Worm (Caenorhabditis elegans) whole organism, L4 larva: ENCODE data around the gene F40C5.2.
A peak's percentile ranks its signal among the peaks of the same experiment; 100 is the strongest.

ENCODE experiments used
- F44E2.7 ChIP-seq: fragments of 200-800 bp; sonication (Bioruptor generic); IDR thresholded peaks from 2 replicates; pipeline ENCODE4 v2.1.2; 2022; ENCODE audit warnings: missing genetic modification characterization, missing compliant biosample characterization
- F49E8.2 ChIP-seq: sonication (generic microtip); optimal IDR thresholded peaks from 2 replicates; lab custom pipeline; 2016; ENCODE audit warnings: missing compliant biosample characterization, mild to moderate bottlenecking, missing genetic modification characterization, borderline replicate concordance
- R02D3.7 ChIP-seq: fragments of 150-350 bp; sonication (generic microtip); optimal IDR thresholded peaks from 3 replicates; lab custom pipeline; 2014; ENCODE audit warnings: missing biosample characterization, missing genetic modification characterization
- T20F7.1 ChIP-seq: fragments of 200-800 bp; sonication (Bioruptor generic); optimal IDR thresholded peaks from 2 replicates; lab custom pipeline; 2018; ENCODE audit warnings: mild to moderate bottlenecking, missing genetic modification characterization, missing compliant biosample characterization
- T26A8.4 ChIP-seq: fragments of 200-800 bp; sonication (Bioruptor generic); IDR thresholded peaks from 2 replicates; pipeline ENCODE4 v1.3.6; 2022; ENCODE audit warnings: missing genetic modification characterization, missing compliant biosample characterization
- Y105C5A.15 ChIP-seq: fragments of 200-800 bp; sonication (Bioruptor generic); IDR thresholded peaks from 2 replicates; pipeline ENCODE4 v1.3.6; 2022; ENCODE audit warnings: missing genetic modification characterization, missing compliant biosample characterization
- Y48G9A.11 ChIP-seq: fragments of 200-800 bp; sonication (Bioruptor generic); IDR thresholded peaks from 2 replicates; pipeline ENCODE4 v1.3.6; 2022; ENCODE audit warnings: missing genetic modification reagents, missing genetic modification characterization, missing compliant biosample characterization
- Y75B8A.6 ChIP-seq: fragments of 200-800 bp; sonication (Bioruptor generic); IDR thresholded peaks from 2 replicates; pipeline ENCODE4 v1.3.6; 2022; ENCODE audit warnings: missing genetic modification reagents, missing genetic modification characterization, missing compliant biosample characterization
- ZK337.2 ChIP-seq: fragments of 200-800 bp; sonication (Bioruptor generic); IDR thresholded peaks from 2 replicates; pipeline ENCODE4 v1.3.6; 2022; ENCODE audit warnings: missing genetic modification reagents, missing genetic modification characterization, missing compliant biosample characterization
- ama-1 ChIP-seq: fragments of 150-350 bp; optimal IDR thresholded peaks from 2 replicates; lab custom pipeline; 2014; ENCODE audit warnings: inconsistent platforms, mixed read lengths
- ceh-20 ChIP-seq: fragments of 200-800 bp; sonication (Bioruptor generic); IDR thresholded peaks from 2 replicates; pipeline ENCODE4 v1.3.6; 2022; ENCODE audit warnings: missing genetic modification reagents, missing genetic modification characterization, missing compliant biosample characterization
- ceh-32 ChIP-seq: sonication (generic microtip); optimal IDR thresholded peaks from 2 replicates; lab custom pipeline; 2016; ENCODE audit warnings: mild to moderate bottlenecking, missing genetic modification characterization, missing compliant biosample characterization; ENCODE audit not compliant: poor library complexity
- ceh-44 ChIP-seq: fragments of 200-800 bp; sonication (Bioruptor generic); IDR thresholded peaks from 2 replicates; pipeline ENCODE4 v1.3.6; 2022; ENCODE audit warnings: missing genetic modification reagents, missing genetic modification characterization, missing compliant biosample characterization
- ceh-82 ChIP-seq: sonication (generic microtip); optimal IDR thresholded peaks from 2 replicates; lab custom pipeline; 2017; ENCODE audit warnings: missing biosample characterization, missing genetic modification characterization
- cey-2 ChIP-seq: sonication (generic microtip); optimal IDR thresholded peaks from 3 replicates; lab custom pipeline; 2017; ENCODE audit warnings: missing genetic modification characterization, mild to moderate bottlenecking, missing compliant biosample characterization, antibody characterized with exemption, borderline replicate concordance; ENCODE audit not compliant: insufficient read depth
- ctbp-1 ChIP-seq: fragments of 200-800 bp; sonication (Bioruptor generic); IDR thresholded peaks from 2 replicates; pipeline ENCODE4 v1.3.6; 2022; ENCODE audit warnings: missing genetic modification reagents, missing genetic modification characterization, missing compliant biosample characterization
- daf-12 ChIP-seq: fragments of 150-350 bp; optimal IDR thresholded peaks from 2 replicates; lab custom pipeline; 2014; ENCODE audit warnings: missing biosample characterization, missing genetic modification reagents, missing genetic modification characterization
- daf-19 ChIP-seq: fragments of 200-800 bp; sonication (Bioruptor generic); conservative IDR thresholded peaks from 2 replicates; pipeline ENCODE4 v1.3.6; 2022; ENCODE audit warnings: missing genetic modification characterization, missing compliant biosample characterization
- dmd-8 ChIP-seq: fragments of 200-800 bp; sonication (Bioruptor generic); IDR thresholded peaks from 2 replicates; pipeline ENCODE4 v1.3.6; 2022; ENCODE audit warnings: missing genetic modification characterization, missing compliant biosample characterization
- duxl-1 ChIP-seq: sonication (generic microtip); optimal IDR thresholded peaks from 2 replicates; lab custom pipeline; 2016; ENCODE audit warnings: mild to moderate bottlenecking, missing genetic modification characterization, moderate library complexity, missing compliant biosample characterization; ENCODE audit not compliant: poor library complexity
- egl-43 ChIP-seq: fragments of 200-800 bp; sonication (Bioruptor generic); IDR thresholded peaks from 2 replicates; pipeline ENCODE4 v1.3.6; 2022; ENCODE audit warnings: missing genetic modification reagents, missing genetic modification characterization, missing compliant biosample characterization
- fos-1 ChIP-seq: fragments of 150-350 bp; optimal IDR thresholded peaks from 2 replicates; lab custom pipeline; 2014; ENCODE audit warnings: missing biosample characterization, missing genetic modification characterization
- gei-8 ChIP-seq: fragments of 200-800 bp; sonication (Bioruptor generic); optimal IDR thresholded peaks from 2 replicates; lab custom pipeline; 2018; ENCODE audit warnings: mild to moderate bottlenecking, missing genetic modification characterization, missing compliant biosample characterization
- lim-7 ChIP-seq: fragments of 200-800 bp; sonication (Bioruptor generic); IDR thresholded peaks from 2 replicates; pipeline ENCODE4 v1.3.6; 2022; ENCODE audit warnings: missing genetic modification characterization, missing compliant biosample characterization
- lin-1 ChIP-seq: fragments of 200-800 bp; sonication (Bioruptor generic); IDR thresholded peaks from 2 replicates; pipeline ENCODE4 v1.3.6; 2022; ENCODE audit warnings: missing genetic modification reagents, missing genetic modification characterization, missing compliant biosample characterization
- lin-39 ChIP-seq: fragments of 150-350 bp; optimal IDR thresholded peaks from 2 replicates; lab custom pipeline; 2014; ENCODE audit warnings: missing biosample characterization, missing genetic modification reagents, missing genetic modification characterization
- lir-3 ChIP-seq: sonication (generic microtip); optimal IDR thresholded peaks from 2 replicates; lab custom pipeline; 2016; ENCODE audit warnings: mild to moderate bottlenecking, missing genetic modification characterization, missing compliant biosample characterization
- madf-5 ChIP-seq, 2 experiments: fragments of 200-800 bp; sonication (Bioruptor generic); IDR thresholded peaks; 2 replicates each; pipeline ENCODE4 v1.3.6; 2022; ENCODE audit warnings: missing compliant biosample characterization in 2 of 2, missing genetic modification characterization in 2 of 2
- madf-9 ChIP-seq: fragments of 200-800 bp; sonication (Bioruptor generic); conservative IDR thresholded peaks from 2 replicates; pipeline ENCODE4 v1.3.6; 2022; ENCODE audit warnings: missing genetic modification reagents, missing genetic modification characterization, missing compliant biosample characterization
- mdl-1 ChIP-seq, 2 experiments: fragments of 150-350 bp in 1 of 2; sonication (generic microtip) in 1 of 2; optimal IDR thresholded peaks; 2 replicates each; lab custom pipeline; 2014 to 2017; ENCODE audit warnings: missing biosample characterization in 2 of 2, missing genetic modification characterization in 2 of 2
- mdt-29 ChIP-seq: fragments of 200-800 bp; sonication (Bioruptor generic); IDR thresholded peaks from 2 replicates; pipeline ENCODE4 v1.3.6; 2022; ENCODE audit warnings: missing genetic modification reagents, missing genetic modification characterization, missing compliant biosample characterization
- mep-1 ChIP-seq: fragments of 150-350 bp; sonication (generic microtip); optimal IDR thresholded peaks from 3 replicates; lab custom pipeline; 2014; ENCODE audit warnings: missing biosample characterization, missing genetic modification characterization
- mes-2 ChIP-seq: sonication (generic microtip); optimal IDR thresholded peaks from 2 replicates; lab custom pipeline; 2016; ENCODE audit warnings: missing genotype, mild to moderate bottlenecking, missing genetic modification characterization, missing compliant biosample characterization; ENCODE audit not compliant: poor library complexity, severe bottlenecking
- mxl-2 ChIP-seq: fragments of 200-800 bp; sonication (Bioruptor generic); conservative IDR thresholded peaks from 2 replicates; pipeline ENCODE4 v1.3.6; 2022; ENCODE audit warnings: missing genetic modification reagents, missing genetic modification characterization, missing compliant biosample characterization
- nhr-10 ChIP-seq: fragments of 150-350 bp; optimal IDR thresholded peaks from 2 replicates; lab custom pipeline; 2014; ENCODE audit warnings: missing biosample characterization, missing genetic modification characterization
- nhr-102 ChIP-seq: sonication (generic microtip); optimal IDR thresholded peaks from 2 replicates; lab custom pipeline; 2016; ENCODE audit warnings: mild to moderate bottlenecking, missing genetic modification characterization, moderate library complexity, missing compliant biosample characterization
- nhr-11 ChIP-seq: fragments of 150-350 bp; optimal IDR thresholded peaks from 2 replicates; lab custom pipeline; 2014; ENCODE audit warnings: missing biosample characterization, missing genetic modification characterization
- nhr-111 ChIP-seq: fragments of 200-800 bp; sonication (Bioruptor generic); optimal IDR thresholded peaks from 2 replicates; lab custom pipeline; 2018; ENCODE audit warnings: mild to moderate bottlenecking, missing genetic modification characterization, missing compliant biosample characterization
- nhr-237 ChIP-seq: sonication (generic microtip); optimal IDR thresholded peaks from 2 replicates; lab custom pipeline; 2017; ENCODE audit warnings: missing biosample characterization, missing genetic modification characterization
- nhr-28 ChIP-seq: fragments of 150-350 bp; optimal IDR thresholded peaks from 2 replicates; lab custom pipeline; 2014; ENCODE audit warnings: missing biosample characterization, missing genetic modification characterization
- nhr-77 ChIP-seq: fragments of 150-350 bp; optimal IDR thresholded peaks from 2 replicates; lab custom pipeline; 2014; ENCODE audit warnings: missing biosample characterization, missing genetic modification characterization
- php-3 ChIP-seq: fragments of 200-800 bp; sonication (Bioruptor generic); IDR thresholded peaks from 2 replicates; pipeline ENCODE4 v1.3.6; 2022; ENCODE audit warnings: missing genetic modification reagents, missing genetic modification characterization, missing compliant biosample characterization
- rbr-2 ChIP-seq: sonication (generic microtip); optimal IDR thresholded peaks from 2 replicates; lab custom pipeline; 2016; ENCODE audit warnings: missing genotype, missing genetic modification characterization, missing compliant biosample characterization
- skn-1 ChIP-seq: fragments of 150-350 bp; optimal IDR thresholded peaks from 2 replicates; lab custom pipeline; 2014; ENCODE audit warnings: missing biosample characterization, missing genetic modification characterization
- snpc-4 ChIP-seq: fragments of 150-350 bp; optimal IDR thresholded peaks from 2 replicates; lab custom pipeline; 2014; ENCODE audit warnings: missing biosample characterization, missing genetic modification characterization
- tag-97 ChIP-seq: fragments of 200-800 bp; sonication (Bioruptor generic); IDR thresholded peaks from 2 replicates; pipeline ENCODE4 v1.3.6; 2022; ENCODE audit warnings: missing genetic modification characterization, missing compliant biosample characterization
- tra-1 ChIP-seq: fragments of 200-800 bp; sonication (Bioruptor generic); IDR thresholded peaks from 2 replicates; pipeline ENCODE4 v1.3.6; 2022; ENCODE audit warnings: missing genetic modification reagents, missing genetic modification characterization, missing compliant biosample characterization
- unc-39 ChIP-seq: sonication (generic microtip); optimal IDR thresholded peaks from 2 replicates; lab custom pipeline; 2017; ENCODE audit warnings: missing biosample characterization, missing genetic modification characterization
- vab-7 ChIP-seq: fragments of 200-800 bp; sonication (Bioruptor generic); IDR thresholded peaks from 2 replicates; pipeline ENCODE4 v1.3.6; 2022; ENCODE audit warnings: missing genetic modification reagents, missing genetic modification characterization, missing compliant biosample characterization
- zfp-2 ChIP-seq: sonication (generic microtip); optimal IDR thresholded peaks from 2 replicates; lab custom pipeline; 2016; ENCODE audit warnings: mild to moderate bottlenecking, missing genetic modification characterization, missing compliant biosample characterization
- ztf-11 ChIP-seq: fragments of 150-350 bp; optimal IDR thresholded peaks from 2 replicates; lab custom pipeline; 2014; ENCODE audit warnings: missing biosample characterization, missing genetic modification characterization
- ztf-7 ChIP-seq: fragments of 150-350 bp; optimal IDR thresholded peaks from 2 replicates; lab custom pipeline; 2014; ENCODE audit warnings: missing biosample characterization, missing genetic modification characterization

The F40C5.2 gene

ce11 chrV:3588223-3588622 is 17.4 kb downstream of the F40C5.2 start (continued):
- no peak for TF ChIP-seq madf-9 (GFP tag; lab: Robert Waterston, UW)
- TF ChIP-seq dmd-8 (GFP tag; lab: Robert Waterston, UW), result peak; percentile 84
- TF ChIP-seq mdt-29, result no peak
- no peak for TF ChIP-seq R02D3.7
- TF ChIP-seq ceh-44 (GFP tag; lab: Robert Waterston, UW), result 0 out of 2 replicates have a peak, but pooled peaks have one; percentile 7
- no peak for TF ChIP-seq snpc-4 (tag; lab: Kevin White, UChicago)
- no peak for TF ChIP-seq zfp-2 (tag; lab: Kevin White, UChicago)
- TF ChIP-seq egl-43, result peak; percentile 81
- TF ChIP-seq unc-39 (tag; lab: Kevin White, UChicago), result no peak
- TF ChIP-seq tra-1 (GFP tag; lab: Robert Waterston, UW), result peak; percentile 55; the same call in 1 of the 2 replicates
- TF ChIP-seq mdl-1 (tag; optimal IDR thresholded peaks at IDR 0.05; lab: Kevin White, UChicago), result no peak
- no peak for TF ChIP-seq fos-1 (tag; lab: Kevin White, UChicago)
- TF ChIP-seq T26A8.4 (GFP tag; lab: Robert Waterston, UW), result peak; percentile 63
- TF ChIP-seq F49E8.2 (tag; lab: Kevin White, UChicago), result no peak
- TF ChIP-seq nhr-237 (tag; lab: Kevin White, UChicago), result no peak
- TF ChIP-seq mes-2 (tag; lab: Kevin White, UChicago), result peak; percentile 35
- no peak for TF ChIP-seq ZK337.2
- no peak for TF ChIP-seq rbr-2 (tag; lab: Kevin White, UChicago)
- no peak for TF ChIP-seq Y75B8A.6 (GFP tag; lab: Robert Waterston, UW)
- TF ChIP-seq lin-39 (tag; lab: Kevin White, UChicago), result no peak
- peak; percentile 51 for TF ChIP-seq lin-1 (GFP tag; lab: Robert Waterston, UW)
- no peak for TF ChIP-seq cey-2
- no peak for TF ChIP-seq duxl-1
- TF ChIP-seq F44E2.7, result no peak
- TF ChIP-seq daf-19 (GFP tag; lab: Robert Waterston, UW), result no peak
- TF ChIP-seq ceh-20, result peak; percentile 54; the same call in 1 of the 2 replicates
- peak; percentile 70 for TF ChIP-seq Y48G9A.11 (GFP tag; lab: Robert Waterston, UW)
- no peak for TF ChIP-seq nhr-11 (tag; lab: Kevin White, UChicago)
- TF ChIP-seq ceh-32 (tag; lab: Kevin White, UChicago), result no peak
- no peak for TF ChIP-seq ztf-11
- TF ChIP-seq vab-7 (GFP tag; lab: Robert Waterston, UW), result peak; percentile 58; the same call in 1 of the 2 replicates
- peak in 1 of 2 experiments; percentile 63; a peak in 1 of 4 replicates for TF ChIP-seq madf-5 (GFP tag; IDR thresholded peaks at IDR 0.05; lab: Robert Waterston, UW)
- no peak for TF ChIP-seq tag-97 (GFP tag; lab: Robert Waterston, UW)
- no peak for TF ChIP-seq ama-1
- TF ChIP-seq Y105C5A.15 (GFP tag; lab: Robert Waterston, UW), result 0 out of 2 replicates have a peak, but pooled peaks have one; percentile 18
- TF ChIP-seq T20F7.1 (GFP tag; lab: Kevin White, UChicago), result no peak
- TF ChIP-seq nhr-102 (tag; lab: Kevin White, UChicago), result no peak
- TF ChIP-seq ceh-82, result no peak
- 0 out of 2 replicates have a peak, but pooled peaks have one; percentile 49 for TF ChIP-seq mxl-2 (GFP tag; lab: Robert Waterston, UW)
- TF ChIP-seq ctbp-1 (GFP tag; lab: Robert Waterston, UW), result 0 out of 2 replicates have a peak, but pooled peaks have one; percentile 41
- no peak for TF ChIP-seq nhr-77 (tag; lab: Kevin White, UChicago)
- TF ChIP-seq nhr-10 (tag; lab: Kevin White, UChicago), result no peak
- 0 out of 2 replicates have a peak, but pooled peaks have one; percentile 17 for TF ChIP-seq php-3 (GFP tag; lab: Robert Waterston, UW)
- TF ChIP-seq mep-1 (tag; lab: Kevin White, UChicago), result no peak
- peak; percentile 6 for TF ChIP-seq lir-3 (tag; lab: Kevin White, UChicago)
- no peak for TF ChIP-seq skn-1 (tag; lab: Kevin White, UChicago)
- TF ChIP-seq nhr-111 (GFP tag; lab: Kevin White, UChicago), result no peak
- peak; percentile 75 for TF ChIP-seq lim-7 (GFP tag; lab: Robert Waterston, UW)
- no peak for TF ChIP-seq gei-8
- TF ChIP-seq daf-12 (tag; lab: Kevin White, UChicago), result no peak
- TF ChIP-seq nhr-28 (tag; lab: Kevin White, UChicago), result no peak
- no peak for TF ChIP-seq ztf-7 (tag; lab: Kevin White, UChicago)
